Worm (Caenorhabditis elegans): ENCODE results near the gene C25F6.6.

C25F6.6 gene

DNA sequence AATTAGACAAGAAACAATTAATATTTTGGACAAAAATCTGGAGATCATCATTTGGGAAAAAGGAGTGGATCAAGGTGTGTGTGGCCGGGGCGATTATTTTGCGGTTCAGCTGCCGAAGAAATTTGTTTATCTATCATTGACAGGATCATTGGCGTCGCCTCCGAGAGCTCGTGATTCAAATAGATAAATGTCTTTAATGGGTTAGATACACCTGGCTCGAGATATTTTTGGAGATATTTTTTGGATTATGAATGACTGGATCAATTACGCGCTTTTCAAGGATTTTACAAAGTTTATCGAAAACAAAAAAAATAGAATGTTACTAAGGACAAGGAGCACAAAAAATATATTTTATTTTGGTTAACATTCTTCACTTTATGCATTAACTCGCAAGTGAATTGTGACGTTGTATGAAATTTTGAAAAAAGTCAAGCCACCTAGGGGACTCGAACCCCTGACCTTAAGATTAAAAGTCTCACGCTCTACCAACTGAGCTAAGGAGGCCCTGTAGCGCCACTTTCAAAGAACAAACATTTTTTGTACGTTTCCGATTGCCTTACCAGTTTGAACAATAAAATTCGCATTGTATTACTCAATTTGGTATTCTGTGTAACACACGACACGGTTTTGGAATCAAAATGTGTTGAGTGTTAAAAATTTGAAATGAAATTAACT, at the start of gene C25F6.6:
C25F6.6 (minus strand) TSS at position 51 of the 675 bp plus-strand sequence.
- TF ChIP-seq dao-5 (tag; optimal IDR thresholded peaks at IDR 0.05): no peak
- no peak for TF ChIP-seq W03F9.2 (tag; optimal IDR thresholded peaks at IDR 0.05)
- no peak for TF ChIP-seq him-1 (tag; optimal IDR thresholded peaks at IDR 0.05)

DNA sequence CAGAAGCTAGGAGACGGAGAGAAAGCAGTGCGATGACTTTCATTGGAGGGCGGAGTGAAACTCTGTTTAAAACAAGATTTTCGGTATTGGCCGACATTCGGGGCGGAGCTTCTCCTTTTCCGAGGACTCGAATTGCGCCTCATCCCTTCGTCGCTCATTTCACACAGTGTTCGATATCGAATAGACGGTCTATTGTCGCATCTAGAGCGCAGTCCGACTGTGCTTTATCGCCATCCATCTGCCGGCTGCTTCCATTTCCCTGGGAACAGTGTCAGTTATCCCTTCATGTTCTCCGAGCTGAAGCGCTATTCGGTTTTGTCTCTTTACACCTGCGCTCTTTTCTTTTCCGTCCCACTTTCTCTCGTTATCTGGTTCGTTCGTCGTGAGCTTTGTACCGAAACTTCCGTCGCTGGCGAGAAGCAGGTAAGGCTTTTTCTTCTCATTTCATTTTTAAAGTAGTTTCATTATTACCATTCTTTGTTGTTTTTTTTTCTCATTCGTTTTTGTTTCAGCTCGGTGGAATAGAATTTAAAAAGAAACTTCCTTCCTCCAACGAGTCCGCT, 42.3 kb upstream of the C25F6.6 start, which contains the start of the genes bus-8A and bus-8B:
bus-8A (plus strand) TSS at position 96 of the 563 bp plus-strand sequence.
bus-8B (plus strand) TSS at position 513 of the 563 bp plus-strand sequence.
- TF ChIP-seq dao-5 (tag; optimal IDR thresholded peaks at IDR 0.05) (no peak), him-1 (tag; optimal IDR thresholded peaks at IDR 0.05) (no peak), W03F9.2 (tag; optimal IDR thresholded peaks at IDR 0.05) (no peak)

DNA sequence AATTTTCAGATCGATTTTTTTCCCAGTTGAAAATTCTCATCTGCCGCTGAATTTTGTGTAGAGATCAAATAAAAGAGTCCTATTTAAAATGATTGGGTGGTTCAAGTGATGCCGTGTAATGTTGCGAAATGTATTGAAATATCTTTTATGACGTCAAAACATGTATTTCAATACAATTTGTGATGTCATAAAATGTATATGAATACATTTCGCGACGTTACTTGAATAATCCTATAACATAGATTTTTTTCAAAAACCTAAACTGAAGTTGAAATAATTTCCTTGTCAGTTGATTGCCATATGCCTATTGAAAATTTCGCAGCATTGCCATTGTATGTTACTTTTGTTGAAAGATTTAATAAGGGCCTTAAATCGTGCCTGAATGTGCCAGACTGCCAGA, 38.9 kb upstream of the C25F6.6 start, which contains the start of gene F55D1.1:
F55D1.1 (plus strand) TSS at position 301 of the 400 bp plus-strand sequence.
- TF ChIP-seq him-1 (tag; optimal IDR thresholded peaks at IDR 0.05) (no peak), dao-5 (tag; optimal IDR thresholded peaks at IDR 0.05) (no peak), W03F9.2 (tag; optimal IDR thresholded peaks at IDR 0.05) (no peak)

DNA sequence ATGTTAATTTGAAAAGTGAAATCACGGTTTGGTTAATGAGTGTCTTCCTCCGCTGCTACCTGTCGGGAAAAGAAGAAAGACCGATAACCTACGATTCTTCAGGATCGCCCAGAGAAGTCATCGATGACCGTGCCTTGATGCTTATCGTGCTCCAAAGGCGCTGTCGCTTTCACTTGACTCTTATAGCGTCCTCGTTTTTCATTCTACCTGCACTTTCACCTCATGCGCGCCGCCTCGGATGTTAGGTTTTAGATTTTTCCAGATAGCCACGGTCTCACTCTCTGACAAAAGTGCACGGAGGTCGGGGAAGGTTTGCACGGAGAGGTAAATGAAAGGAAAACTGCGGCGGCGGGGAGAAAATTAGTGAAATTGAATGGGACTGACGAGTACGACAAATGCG, 38.2 kb upstream of the C25F6.6 start:
- TF ChIP-seq dao-5 (tag; optimal IDR thresholded peaks at IDR 0.05) (no peak), W03F9.2 (tag; optimal IDR thresholded peaks at IDR 0.05) (no peak), him-1 (tag; optimal IDR thresholded peaks at IDR 0.05) (no peak)

DNA sequence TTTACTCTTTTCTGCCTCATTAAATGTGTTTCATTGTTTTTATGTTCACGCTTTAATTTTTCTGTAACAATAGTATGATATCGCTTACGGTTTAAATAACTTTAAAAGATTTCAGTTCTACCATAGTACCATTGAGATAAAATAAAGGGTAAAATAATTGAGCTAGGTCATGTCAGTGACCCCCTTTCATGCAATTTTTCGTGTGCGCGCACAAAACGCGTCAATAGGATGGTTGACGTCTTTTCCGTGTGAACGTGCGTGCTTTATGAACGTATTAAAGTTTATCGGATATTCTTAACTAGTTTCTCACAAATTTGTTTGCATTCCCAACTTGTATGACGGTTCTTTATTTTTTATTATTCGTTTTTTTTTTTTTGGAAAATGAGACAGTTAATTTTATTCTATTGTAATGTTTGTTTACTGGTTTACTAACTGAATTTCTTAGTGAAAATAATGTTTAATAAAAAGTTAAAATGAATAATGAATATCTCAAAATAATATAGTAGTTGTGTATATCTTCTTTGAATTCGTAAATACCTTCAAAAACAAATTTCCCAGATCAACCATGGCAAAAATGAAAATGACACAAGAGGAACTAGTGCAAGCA, 35.4 kb upstream of the C25F6.6 start, which contains the start of gene C25F6.1:
C25F6.1 (plus strand) TSS at position 557 of the 607 bp plus-strand sequence.
- no peak for TF ChIP-seq dao-5 (tag; optimal IDR thresholded peaks at IDR 0.05)
- TF ChIP-seq W03F9.2 (tag; optimal IDR thresholded peaks at IDR 0.05): no peak
- no peak for TF ChIP-seq him-1 (tag; optimal IDR thresholded peaks at IDR 0.05)

DNA sequence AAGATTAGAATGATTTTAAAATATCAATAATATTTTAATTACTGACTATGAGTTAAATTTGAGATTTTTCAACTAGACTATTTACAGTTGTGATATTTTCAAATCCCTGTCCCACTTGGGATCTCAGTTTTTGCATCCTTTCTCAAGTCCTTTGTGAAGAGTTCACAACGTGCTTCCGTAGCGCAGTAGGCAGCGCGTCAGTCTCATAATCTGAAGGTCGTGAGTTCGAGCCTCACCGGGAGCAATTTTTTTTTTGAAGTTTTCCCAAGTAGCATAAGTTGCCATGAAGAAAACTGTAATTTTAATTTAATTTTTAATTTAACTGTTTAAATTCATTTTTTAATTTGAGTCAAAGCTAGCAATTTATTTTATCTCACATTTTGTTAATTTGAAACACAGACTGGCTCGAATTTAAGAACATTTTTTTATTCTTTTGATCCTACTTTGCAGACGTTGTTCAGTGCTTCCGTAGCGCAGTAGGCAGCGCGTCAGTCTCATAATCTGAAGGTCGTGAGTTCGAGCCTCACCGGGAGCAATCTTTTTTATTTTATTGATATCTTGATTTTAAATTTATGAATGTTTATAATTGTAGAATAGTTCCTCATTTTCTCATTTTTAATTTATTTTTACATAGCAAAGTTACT, 34.8 kb upstream of the C25F6.6 start:
- TF ChIP-seq W03F9.2 (tag; optimal IDR thresholded peaks at IDR 0.05): no peak
- no peak for TF ChIP-seq dao-5 (tag; optimal IDR thresholded peaks at IDR 0.05)
- TF ChIP-seq him-1 (tag; optimal IDR thresholded peaks at IDR 0.05): no peak

DNA sequence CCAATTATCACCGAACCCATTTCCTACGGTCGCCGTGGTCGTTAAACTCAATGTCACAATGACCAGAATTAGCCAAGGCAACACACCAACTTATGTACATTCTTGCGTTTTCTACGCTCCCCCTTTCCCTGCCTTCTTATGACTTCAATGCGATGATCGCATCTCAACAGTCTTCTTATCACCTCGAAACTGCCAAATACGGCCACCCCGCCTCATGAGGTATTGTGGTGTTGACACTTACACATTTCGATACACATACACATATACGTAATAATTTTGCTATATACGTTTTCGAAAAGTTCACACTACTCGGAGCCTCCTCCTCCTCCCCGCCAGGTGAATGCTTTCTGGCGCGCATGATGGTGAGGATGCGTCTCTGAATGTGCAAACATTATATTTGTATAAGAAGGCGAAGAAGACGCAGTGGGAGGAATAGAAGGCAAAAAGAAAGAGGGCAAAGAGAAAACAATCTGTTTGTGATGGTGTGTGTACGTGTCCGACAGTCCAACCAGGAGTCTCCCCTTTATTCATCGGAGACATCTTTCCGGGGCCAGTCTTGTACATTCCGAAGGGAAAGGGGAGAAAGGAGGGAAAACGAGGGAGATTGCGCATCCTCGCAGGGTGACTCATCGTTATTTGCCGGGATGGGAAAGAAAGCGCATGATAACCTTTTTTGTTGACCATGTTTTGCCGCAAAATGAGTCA, 29.4 kb upstream of the C25F6.6 start:
- TF ChIP-seq W03F9.2 (tag; optimal IDR thresholded peaks at IDR 0.05): no peak
- TF ChIP-seq dao-5 (tag; optimal IDR thresholded peaks at IDR 0.05): no peak
- no peak for TF ChIP-seq him-1 (tag; optimal IDR thresholded peaks at IDR 0.05)

DNA sequence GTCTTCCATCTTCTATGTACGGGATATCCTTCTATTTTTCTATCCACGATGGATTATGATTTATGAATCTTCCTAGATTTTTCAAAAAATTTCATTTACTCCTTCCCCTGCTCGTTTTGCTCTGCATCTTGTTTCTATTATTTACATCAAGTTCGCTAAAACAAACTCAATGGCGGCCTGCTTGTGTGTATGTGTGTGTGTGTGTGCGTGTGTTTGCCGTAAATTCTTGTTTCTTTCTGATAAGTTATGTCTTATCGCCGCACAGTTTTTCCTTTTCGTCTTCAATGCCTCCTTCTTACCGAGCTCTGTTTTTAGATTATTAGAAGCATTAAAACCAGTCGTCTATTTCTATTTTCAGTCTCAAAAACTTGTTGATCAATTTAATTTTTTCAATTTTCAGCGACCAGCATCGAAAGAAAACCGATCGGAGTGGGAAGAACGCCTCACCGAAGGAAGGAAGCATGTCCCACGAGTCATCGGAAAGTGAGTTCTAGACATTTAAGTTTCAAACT, 28.7 kb upstream of the C25F6.6 start, which contains the start of gene dlg-1:
dlg-1 (plus strand) TSS at position 401 of the 512 bp plus-strand sequence.
- no peak for TF ChIP-seq dao-5 (tag; optimal IDR thresholded peaks at IDR 0.05)
- no peak for TF ChIP-seq him-1 (tag; optimal IDR thresholded peaks at IDR 0.05)
- no peak for TF ChIP-seq W03F9.2 (tag; optimal IDR thresholded peaks at IDR 0.05)

DNA sequence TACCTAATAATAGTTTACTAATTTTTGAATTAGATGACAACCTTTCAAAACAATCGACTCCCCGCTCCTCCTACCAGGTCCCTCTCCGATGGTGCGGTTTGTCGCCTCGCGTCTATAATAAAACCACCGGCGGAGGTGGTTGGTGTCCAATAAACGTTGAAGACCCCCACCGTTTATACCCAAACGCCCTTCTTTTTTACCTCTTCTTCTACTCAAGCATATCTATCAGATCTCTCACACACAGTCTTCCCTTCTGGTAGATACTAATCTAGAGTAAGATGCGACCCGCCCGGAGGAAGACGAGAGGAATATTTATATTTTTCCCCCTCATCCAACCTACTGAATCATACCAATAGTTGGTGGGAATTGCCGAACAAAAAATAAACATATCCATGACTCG, 28.3 kb upstream of the C25F6.6 start:
- TF ChIP-seq dao-5 (tag; optimal IDR thresholded peaks at IDR 0.05) (no peak), W03F9.2 (tag; optimal IDR thresholded peaks at IDR 0.05) (no peak), him-1 (tag; optimal IDR thresholded peaks at IDR 0.05) (no peak)

DNA sequence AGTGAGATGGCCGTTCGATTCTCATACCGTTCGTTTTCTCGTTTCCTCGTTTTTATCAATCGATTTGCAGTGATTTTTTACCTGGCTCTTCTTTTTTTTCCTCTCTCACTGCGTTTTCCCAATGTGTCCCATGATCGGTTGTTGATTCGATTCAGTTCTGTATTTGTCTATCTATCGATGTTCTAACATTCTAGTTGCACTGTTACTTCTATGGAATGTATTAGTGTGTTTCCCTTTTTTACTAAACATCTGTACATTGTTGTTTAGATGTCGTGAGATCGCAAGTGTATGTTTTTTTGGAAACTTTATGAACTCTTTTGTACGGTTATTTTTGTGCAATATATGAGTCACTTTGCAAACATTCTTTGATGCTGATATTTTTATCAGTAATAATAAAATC, 27.0 kb upstream of the C25F6.6 start:
- TF ChIP-seq him-1 (tag; optimal IDR thresholded peaks at IDR 0.05) (no peak), W03F9.2 (tag; optimal IDR thresholded peaks at IDR 0.05) (no peak), dao-5 (tag; optimal IDR thresholded peaks at IDR 0.05) (no peak)

DNA sequence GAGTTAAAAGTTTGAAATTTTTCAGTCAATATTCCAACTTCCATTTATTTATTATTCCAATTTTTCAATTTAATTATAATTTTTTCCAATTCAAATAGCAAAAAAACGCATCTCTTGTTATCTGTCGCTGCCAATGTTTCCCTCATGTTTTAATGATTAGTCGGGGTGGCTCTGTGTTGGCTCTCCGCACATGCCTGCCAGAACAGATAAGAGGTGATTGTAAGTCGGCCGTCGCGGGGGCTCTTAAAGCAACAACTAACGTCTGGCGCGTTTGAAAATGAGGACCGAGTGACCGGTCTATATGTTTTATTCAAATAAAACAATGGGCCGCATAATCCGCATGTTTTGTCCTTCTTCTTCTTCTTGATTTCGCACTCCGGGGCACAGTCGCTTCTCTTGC, 25.7 kb upstream of the C25F6.6 start:
- TF ChIP-seq him-1 (tag; optimal IDR thresholded peaks at IDR 0.05) (no peak), dao-5 (tag; optimal IDR thresholded peaks at IDR 0.05) (no peak), W03F9.2 (tag; optimal IDR thresholded peaks at IDR 0.05) (no peak)

DNA sequence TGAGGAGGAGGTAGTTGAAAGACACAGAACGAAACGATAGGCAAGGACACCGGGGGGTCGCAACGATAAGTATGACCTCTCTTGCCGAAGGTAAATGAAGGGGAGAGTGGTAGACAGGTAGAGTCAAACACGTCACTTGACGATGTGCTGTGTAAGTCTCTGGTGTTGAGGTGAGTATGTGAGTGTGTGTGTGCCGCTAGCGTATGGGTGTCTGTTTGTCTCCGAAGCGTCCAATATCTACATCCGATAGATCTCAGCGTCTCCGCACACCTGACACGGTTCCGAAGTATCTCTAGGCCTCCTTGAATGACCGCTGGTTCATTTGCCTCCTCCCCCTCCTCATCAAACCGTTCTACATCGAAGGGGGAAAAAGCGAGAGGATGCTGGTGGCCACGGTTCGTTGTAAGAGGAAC, 24.5 kb upstream of the C25F6.6 start:
- TF ChIP-seq W03F9.2 (tag; optimal IDR thresholded peaks at IDR 0.05): no peak
- TF ChIP-seq him-1 (tag; optimal IDR thresholded peaks at IDR 0.05): no peak
- no peak for TF ChIP-seq dao-5 (tag; optimal IDR thresholded peaks at IDR 0.05)
